Worm (Caenorhabditis elegans) whole organism, early embryonic: ENCODE results near the gene T04H1.13.

Source experiments
- aly-1 ChIP-seq: sonication (generic microtip); optimal IDR thresholded peaks from 2 replicates; lab custom pipeline; 2016; ENCODE audit warnings: missing genetic modification characterization, missing compliant biosample characterization
- ama-1 ChIP-seq: fragments of 150-350 bp; optimal IDR thresholded peaks from 2 replicates; lab custom pipeline; 2014
- ceh-13 ChIP-seq: fragments of 200-800 bp; sonication (Bioruptor generic); optimal IDR thresholded peaks from 2 replicates; lab custom pipeline; 2018; ENCODE audit warnings: mild to moderate bottlenecking, missing genetic modification characterization, missing compliant biosample characterization
- ceh-36 ChIP-seq: sonication (generic microtip); optimal IDR thresholded peaks from 2 replicates; lab custom pipeline; 2016; ENCODE audit warnings: missing genetic modification characterization, inconsistent platforms, missing compliant biosample characterization
- flt-1 ChIP-seq: fragments of 200-800 bp; sonication (Bioruptor generic); IDR thresholded peaks from 2 replicates; pipeline ENCODE4 v1.3.6; 2022; ENCODE audit warnings: missing genetic modification characterization, missing compliant biosample characterization
- hmg-4 ChIP-seq: fragments of 200-800 bp; sonication (Bioruptor generic); optimal IDR thresholded peaks from 2 replicates; lab custom pipeline; 2018; ENCODE audit warnings: mild to moderate bottlenecking, missing genetic modification characterization, missing compliant biosample characterization
- pes-1 ChIP-seq: fragments of 200-800 bp; sonication (Bioruptor generic); IDR thresholded peaks from 2 replicates; pipeline ENCODE4 v1.3.6; 2022; ENCODE audit warnings: missing genetic modification reagents, missing genetic modification characterization, missing compliant biosample characterization
- sea-1 ChIP-seq: fragments of 200-800 bp; sonication (Bioruptor generic); conservative IDR thresholded peaks from 2 replicates; pipeline ENCODE4 v1.3.6; 2022; ENCODE audit warnings: missing genetic modification characterization, missing compliant biosample characterization
- tbx-11 ChIP-seq: fragments of 200-800 bp; sonication (Bioruptor generic); IDR thresholded peaks from 2 replicates; pipeline ENCODE4 v1.3.6; 2022; ENCODE audit warnings: missing genetic modification characterization, missing compliant biosample characterization

DNA sequence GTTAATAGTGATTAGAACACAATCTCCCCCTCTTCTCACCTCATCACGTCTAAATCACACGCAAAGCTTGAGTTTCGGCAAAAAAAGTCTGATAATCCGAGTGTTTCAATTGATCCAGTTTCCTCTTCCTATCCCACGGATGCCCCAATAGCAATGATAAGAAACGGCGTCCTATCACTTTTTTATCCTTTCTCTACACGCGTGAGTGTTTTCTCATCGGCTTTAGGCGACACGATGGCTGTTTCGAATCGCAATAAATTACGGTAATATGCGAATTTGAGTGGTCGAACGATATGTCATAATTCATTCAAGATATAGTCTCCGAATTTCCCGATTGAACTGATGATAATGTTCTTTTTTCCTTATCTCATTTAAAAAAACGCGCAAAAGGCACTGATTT is 45.4 kb downstream of the T04H1.13 start:
- TF ChIP-seq flt-1 (GFP tag; lab: Robert Waterston, UW) (no peak), ceh-36 (tag; lab: Kevin White, UChicago) (no peak), pes-1 (GFP tag; lab: Robert Waterston, UW) (no peak), aly-1 (tag; lab: Kevin White, UChicago) (no peak), ama-1 (no peak), hmg-4 (GFP tag; lab: Kevin White, UChicago) (no peak), sea-1 (no peak), tbx-11 (no peak), ceh-13 (GFP tag; lab: Kevin White, UChicago) (no peak)
